Worm (Caenorhabditis elegans): ENCODE results near the gene rps-12.

DNA sequence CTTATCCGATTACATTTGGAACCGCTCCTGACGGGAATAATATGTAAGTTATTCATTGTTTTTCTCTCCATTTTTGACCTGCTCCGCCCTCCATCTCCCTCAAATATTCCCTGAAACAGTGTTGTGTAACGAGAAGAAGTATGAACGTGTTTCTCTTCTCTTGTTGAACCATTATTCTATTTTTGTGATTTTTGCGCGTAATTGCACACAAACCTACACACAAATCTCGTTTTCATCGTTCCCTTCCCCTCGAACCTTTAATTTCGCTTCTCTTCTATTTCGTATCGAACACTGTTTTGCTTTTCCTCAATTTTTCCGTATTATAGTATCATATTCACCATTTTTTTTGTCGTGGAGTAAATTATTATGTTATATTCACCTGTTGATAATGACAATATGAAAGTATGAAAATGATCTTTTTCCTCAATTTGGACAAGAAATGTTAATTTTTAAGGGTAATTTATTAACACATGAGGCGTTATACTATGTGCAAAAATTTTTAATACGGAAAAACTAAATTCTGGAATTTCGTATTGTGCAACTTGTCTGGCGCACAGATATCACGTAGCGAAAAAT lies 38.2 kb downstream of the rps-12 start:
- TF ChIP-seq tbx-2 (tag; optimal IDR thresholded peaks at IDR 0.05) (no peak), zag-1 (tag; optimal IDR thresholded peaks at IDR 0.05) (no peak), nhr-28 (tag; optimal IDR thresholded peaks at IDR 0.05) (no peak), pha-4 (tag; optimal IDR thresholded peaks at IDR 0.05) (no peak), lin-39 (tag; optimal IDR thresholded peaks at IDR 0.05) (no peak)

Measured in whole organism, L3 larva.